Fruit fly (Drosophila melanogaster): ENCODE measurements around the gene RpS15Aa.

RpS15Aa gene

dm6 chrX:13337454-13337853, at the start of gene RpS15Aa (continued):
- TF ChIP-seq CG10669 (GFP tag; optimal IDR thresholded peaks at IDR 0.05) (peak; percentile 50), Smox (GFP tag; optimal IDR thresholded peaks at IDR 0.05) (peak; percentile 52), CG8632 (GFP tag; optimal IDR thresholded peaks at IDR 0.05) (peak; percentile 25), svp (GFP tag) (no peak), CG1621 (tag; optimal IDR thresholded peaks at IDR 0.05) (peak; percentile 56), CG11902 (GFP tag; optimal IDR thresholded peaks at IDR 0.05) (peak; percentile 6), CG6808 (GFP tag; optimal IDR thresholded peaks at IDR 0.05) (peak; percentile 48), CG4318 (GFP tag; optimal IDR thresholded peaks at IDR 0.05) (no peak)

- TF ChIP-seq fkh (GFP tag; optimal IDR thresholded peaks at IDR 0.05), result no peak
- peak; percentile 47 for TF ChIP-seq Sox14 (GFP tag; optimal IDR thresholded peaks at IDR 0.05)
- TF ChIP-seq Lpt (GFP tag; optimal IDR thresholded peaks at IDR 0.05), result no peak
- no peak for TF ChIP-seq CG8632 (GFP tag; optimal IDR thresholded peaks at IDR 0.05)
- no peak for TF ChIP-seq CG6854 (GFP tag; optimal IDR thresholded peaks at IDR 0.05)
These were observed 49.3 kb upstream of the RpS15Aa start for dm6 chrX:13386776-13387175.

dm6 chrX:13384583-13385342, 47.3 kb upstream of the RpS15Aa start, which contains the start of the genes Rbp1-like and Tim9a:
Gene Rbp1-like, minus strand, starts transcription at chrX:13384877.
Gene Tim9a, plus strand, starts transcription at chrX:13385210.
- TF ChIP-seq Hr4 (GFP tag; optimal IDR thresholded peaks at IDR 0.05) (peak; percentile 12), achi (GFP tag; optimal IDR thresholded peaks at IDR 0.05) (peak; percentile 43), CG31627 (GFP tag; optimal IDR thresholded peaks at IDR 0.05) (no peak), fkh (GFP tag; optimal IDR thresholded peaks at IDR 0.05) (peak; percentile 11), acj6 (GFP tag; optimal IDR thresholded peaks at IDR 0.05) (peak; percentile 52), eg (GFP tag; IDR thresholded peaks at IDR 0.05) (no peak), CG6792 (GFP tag; optimal IDR thresholded peaks at IDR 0.05) (peak; percentile 8), Eip78C (GFP tag) (peak; percentile 71), pdm3 (GFP tag; optimal IDR thresholded peaks at IDR 0.05) (peak; percentile 37), dac (GFP tag; optimal IDR thresholded peaks at IDR 0.05) (no peak), Gug (GFP tag; IDR thresholded peaks at IDR 0.05) (no peak), Met (GFP tag; optimal IDR thresholded peaks at IDR 0.05) (peak; percentile 55), CG4318 (GFP tag; optimal IDR thresholded peaks at IDR 0.05) (no peak), CG3032 (tag; optimal IDR thresholded peaks at IDR 0.05) (peak; percentile 22), CG34406 (GFP tag; optimal IDR thresholded peaks at IDR 0.05) (peak; percentile 34), Sox14 (GFP tag; optimal IDR thresholded peaks at IDR 0.05) (peak; percentile 16), salr (GFP tag; optimal IDR thresholded peaks at IDR 0.05) (peak in 1 of 2 experiments; percentile 27), Hr38 (GFP tag; optimal IDR thresholded peaks at IDR 0.05) (no peak), CG8319 (GFP tag; optimal IDR thresholded peaks at IDR 0.05) (no peak), CG8632 (GFP tag; optimal IDR thresholded peaks at IDR 0.05) (peak; percentile 35), OdsH (GFP tag; optimal IDR thresholded peaks at IDR 0.05) (peak; percentile 26), fd85E (GFP tag; optimal IDR thresholded peaks at IDR 0.05) (no peak), Smox (GFP tag; optimal IDR thresholded peaks at IDR 0.05) (peak; percentile 35), CG32006 (GFP tag; optimal IDR thresholded peaks at IDR 0.05) (peak; percentile 14), CG10631 (GFP tag; optimal IDR thresholded peaks at IDR 0.05) (peak; percentile 64), svp (GFP tag) (peak; percentile 69), cyc (GFP tag; optimal IDR thresholded peaks at IDR 0.05) (peak; percentile 21), CG6808 (GFP tag; optimal IDR thresholded peaks at IDR 0.05) (peak; percentile 7), Eip93F (GFP tag; optimal IDR thresholded peaks at IDR 0.05) (peak; percentile 8), CG10669 (GFP tag; optimal IDR thresholded peaks at IDR 0.05) (peak; percentile 14), CG3919 (GFP tag; optimal IDR thresholded peaks at IDR 0.05) (peak; percentile 40), Eip75B (GFP tag; optimal IDR thresholded peaks at IDR 0.05) (peak; percentile 13), vri (GFP tag; optimal IDR thresholded peaks at IDR 0.05) (peak; percentile 59), lz (GFP tag; optimal IDR thresholded peaks at IDR 0.05) (peak; percentile 52), Sox102F (GFP tag; optimal IDR thresholded peaks at IDR 0.05) (peak; percentile 31), topi (GFP tag; optimal IDR thresholded peaks at IDR 0.05) (peak; percentile 2), Hr39 (GFP tag; optimal IDR thresholded peaks at IDR 0.05) (peak; percentile 3), Ets21C (GFP tag; optimal IDR thresholded peaks at IDR 0.05) (peak; percentile 21), ss (GFP tag; optimal IDR thresholded peaks at IDR 0.05) (peak in 1 of 2 experiments; percentile 60), esn (GFP tag; optimal IDR thresholded peaks at IDR 0.05) (peak; percentile 52)
